Fruit fly (Drosophila melanogaster) whole organism, prepupa: ENCODE results near the gene CG7992.

Source experiments
- Blimp-1 ChIP-seq: fragments of 200-800 bp; sonication (Bioruptor generic); optimal IDR thresholded peaks from 3 replicates; lab custom pipeline; 2017; ENCODE audit warnings: missing biosample characterization, missing genetic modification characterization, mild to moderate bottlenecking, moderate library complexity, missing genetic modification reagents
- Ets21C ChIP-seq: fragments of 200-800 bp; sonication (Bioruptor generic); optimal IDR thresholded peaks from 3 replicates; lab custom pipeline; 2016; ENCODE audit warnings: missing biosample characterization, missing genetic modification characterization
- OdsH ChIP-seq: fragments of 200-800 bp; sonication (Bioruptor generic); optimal IDR thresholded peaks from 3 replicates; lab custom pipeline; 2016; ENCODE audit warnings: missing biosample characterization, missing genetic modification characterization
- cyc ChIP-seq: fragments of 200-800 bp; sonication (Bioruptor generic); optimal IDR thresholded peaks from 3 replicates; lab custom pipeline; 2016; ENCODE audit warnings: missing biosample characterization, missing genetic modification characterization

DNA sequence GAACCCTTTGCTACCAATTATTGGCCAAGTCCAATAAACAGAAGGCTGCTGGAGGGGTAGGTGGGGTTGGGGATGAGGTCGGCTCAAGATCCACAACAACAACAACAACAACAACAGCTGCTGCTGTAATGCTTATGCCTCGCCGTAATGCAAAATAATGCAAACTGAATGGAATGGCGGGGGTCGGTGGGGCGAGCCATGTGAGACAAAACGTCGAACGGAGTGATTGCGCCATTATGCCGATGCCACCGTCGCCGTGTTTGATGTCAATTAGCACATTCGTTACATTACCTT, 13.6 kb upstream of the CG7992 start:
- no peak for TF ChIP-seq Ets21C
- TF ChIP-seq Blimp-1 (GFP tag; lab: Kevin White, UChicago), result no peak
- TF ChIP-seq cyc (GFP tag; lab: Kevin White, UChicago), result no peak
- no peak for TF ChIP-seq OdsH
